Fruit fly (Drosophila melanogaster) whole organism, embryonic: ENCODE data around the gene stg.

Experiments used
- Atf3 ChIP-seq: fragments of 200-800 bp; sonication (Bioruptor generic); optimal IDR thresholded peaks from 3 replicates; lab custom pipeline; 2016; ENCODE audit warnings: missing biosample characterization, missing genetic modification characterization
- Atf6 ChIP-seq: fragments of 200-800 bp; sonication (Bioruptor generic); IDR thresholded peaks from 2 replicates; pipeline ENCODE4 v1.3.6; 2022; ENCODE audit warnings: missing biosample characterization, missing genetic modification characterization
- Blimp-1 ChIP-seq: fragments of 200-800 bp; sonication (Bioruptor generic); optimal IDR thresholded peaks from 3 replicates; lab custom pipeline; 2018; ENCODE audit warnings: missing biosample characterization, missing genetic modification characterization, mild to moderate bottlenecking, moderate library complexity, missing genetic modification reagents
- CG10979 ChIP-seq: fragments of 200-800 bp; sonication (Bioruptor generic); optimal IDR thresholded peaks from 2 replicates; lab custom pipeline; 2018; ENCODE audit warnings: missing biosample characterization, mild to moderate bottlenecking, missing genetic modification characterization, moderate library complexity
- CG11085 ChIP-seq: fragments of 200-800 bp; sonication (Bioruptor generic); IDR thresholded peaks from 2 replicates; pipeline ENCODE4 v1.3.6; 2022; ENCODE audit warnings: missing biosample characterization, missing genetic modification characterization
- CG11504 ChIP-seq: fragments of 200-800 bp; sonication (Bioruptor generic); optimal IDR thresholded peaks from 3 replicates; lab custom pipeline; 2019; ENCODE audit warnings: missing biosample characterization, mild to moderate bottlenecking, missing genetic modification characterization, moderate library complexity
- CG11560 ChIP-seq: fragments of 200-800 bp; sonication (Bioruptor generic); IDR thresholded peaks from 3 replicates; pipeline ENCODE4 v1.3.6; 2022; ENCODE audit warnings: missing biosample characterization, missing genetic modification characterization
- CG11723 ChIP-seq: fragments of 200-800 bp; sonication (Bioruptor generic); optimal IDR thresholded peaks from 2 replicates; lab custom pipeline; 2017; ENCODE audit warnings: missing biosample characterization, mild to moderate bottlenecking, missing genetic modification characterization
- CG13624 ChIP-seq: fragments of 200-800 bp; sonication (Bioruptor generic); optimal IDR thresholded peaks from 2 replicates; lab custom pipeline; 2016; ENCODE audit warnings: missing biosample characterization, missing genetic modification characterization
- CG16813 ChIP-seq: fragments of 200-800 bp; sonication (Bioruptor generic); IDR thresholded peaks from 3 replicates; pipeline ENCODE4 v1.3.6; 2022; ENCODE audit warnings: missing biosample characterization, missing genetic modification characterization; ENCODE audit not compliant: partially characterized antibody
- CG17612 ChIP-seq: fragments of 200-800 bp; sonication (Bioruptor generic); IDR thresholded peaks from 2 replicates; pipeline ENCODE4 v1.3.6; 2022; ENCODE audit warnings: missing biosample characterization, missing genetic modification characterization
- CG2202 ChIP-seq: fragments of 200-800 bp; sonication (Bioruptor generic); optimal IDR thresholded peaks from 2 replicates; lab custom pipeline; 2018; ENCODE audit warnings: missing biosample characterization, mild to moderate bottlenecking, missing genetic modification characterization
- CG30403 ChIP-seq: fragments of 200-800 bp; sonication (Bioruptor generic); optimal IDR thresholded peaks from 3 replicates; lab custom pipeline; 2016; ENCODE audit warnings: missing biosample characterization, missing genetic modification characterization
- CG3065 ChIP-seq: fragments of 200-800 bp; sonication (Bioruptor generic); optimal IDR thresholded peaks from 2 replicates; lab custom pipeline; 2016; ENCODE audit warnings: missing biosample characterization, missing genetic modification characterization
- CG34376 ChIP-seq: fragments of 200-800 bp; sonication (Bioruptor generic); optimal IDR thresholded peaks from 2 replicates; lab custom pipeline; 2018; ENCODE audit warnings: missing biosample characterization, mild to moderate bottlenecking, missing genetic modification characterization
- CG6175 ChIP-seq: fragments of 200-800 bp; sonication (Bioruptor generic); IDR thresholded peaks from 3 replicates; pipeline ENCODE4 v1.3.6; 2022; ENCODE audit warnings: missing biosample characterization, missing genetic modification characterization
- CG6654 ChIP-seq: fragments of 200-800 bp; sonication (Bioruptor generic); optimal IDR thresholded peaks from 2 replicates; lab custom pipeline; 2017; ENCODE audit warnings: missing biosample characterization, mild to moderate bottlenecking, missing genetic modification characterization
- CG7745 ChIP-seq: fragments of 200-800 bp; sonication (Bioruptor generic); optimal IDR thresholded peaks from 2 replicates; lab custom pipeline; 2018; ENCODE audit warnings: missing biosample characterization, mild to moderate bottlenecking, missing genetic modification characterization, moderate library complexity
- CG7963 ChIP-seq: fragments of 200-800 bp; sonication (Bioruptor generic); IDR thresholded peaks from 3 replicates; pipeline ENCODE4 v1.3.6; 2022; ENCODE audit warnings: missing biosample characterization, missing genetic modification characterization; ENCODE audit not compliant: partially characterized antibody
- CG8924 ChIP-seq: fragments of 200-800 bp; optimal IDR thresholded peaks from 3 replicates; lab custom pipeline; 2019; ENCODE audit warnings: missing biosample characterization, mild to moderate bottlenecking, missing genetic modification characterization, moderate library complexity
- CTCF ChIP-seq: fragments of 200-800 bp; sonication (Bioruptor generic); optimal IDR thresholded peaks from 2 replicates; lab custom pipeline; 2017; ENCODE audit warnings: missing biosample characterization, mild to moderate bottlenecking, missing genetic modification characterization, moderate library complexity
- Chrac-16 ChIP-seq: fragments of 200-800 bp; sonication (Bioruptor generic); optimal IDR thresholded peaks from 3 replicates; lab custom pipeline; 2016; ENCODE audit warnings: missing biosample characterization, missing genetic modification characterization
- CkIIα-i1 ChIP-seq: fragments of 200-800 bp; sonication (Bioruptor generic); IDR thresholded peaks from 2 replicates; pipeline ENCODE4 v1.3.6; 2022; ENCODE audit warnings: missing biosample characterization, missing genetic modification characterization
- CoRest ChIP-seq: fragments of 200-800 bp; sonication (Bioruptor generic); optimal IDR thresholded peaks from 3 replicates; lab custom pipeline; 2018; ENCODE audit warnings: missing biosample characterization, mild to moderate bottlenecking, missing genetic modification characterization, moderate library complexity
- Elba2 ChIP-seq: fragments of 200-800 bp; sonication (Bioruptor generic); optimal IDR thresholded peaks from 3 replicates; lab custom pipeline; 2016; ENCODE audit warnings: missing biosample characterization, missing genetic modification characterization
- Fer1 ChIP-seq: fragments of 200-800 bp; sonication (Bioruptor generic); optimal IDR thresholded peaks from 2 replicates; lab custom pipeline; 2017; ENCODE audit warnings: missing biosample characterization, mild to moderate bottlenecking, missing genetic modification characterization
- Fer2 ChIP-seq: fragments of 200-800 bp; sonication (Bioruptor generic); optimal IDR thresholded peaks from 2 replicates; lab custom pipeline; 2018; ENCODE audit warnings: missing biosample characterization, mild to moderate bottlenecking, missing genetic modification characterization, moderate library complexity
- Meics ChIP-seq: fragments of 200-800 bp; sonication (Bioruptor generic); optimal IDR thresholded peaks from 2 replicates; lab custom pipeline; 2017; ENCODE audit warnings: missing biosample characterization, mild to moderate bottlenecking, missing genetic modification characterization
- Myb ChIP-seq: fragments of 200-800 bp; sonication (Bioruptor generic); optimal IDR thresholded peaks from 2 replicates; lab custom pipeline; 2016; ENCODE audit warnings: missing biosample characterization, missing genetic modification characterization
- NfI ChIP-seq: fragments of 200-800 bp; sonication (Bioruptor generic); optimal IDR thresholded peaks from 3 replicates; lab custom pipeline; 2018; ENCODE audit warnings: missing biosample characterization, mild to moderate bottlenecking, missing genetic modification characterization, moderate library complexity
- Ravus ChIP-seq: fragments of 200-800 bp; sonication (Bioruptor generic); IDR thresholded peaks from 2 replicates; pipeline ENCODE4 v1.3.6; 2022; ENCODE audit warnings: missing biosample characterization, missing genetic modification characterization
- Sox102F ChIP-seq: fragments of 200-800 bp; sonication (Bioruptor generic); optimal IDR thresholded peaks from 2 replicates; lab custom pipeline; 2018; ENCODE audit warnings: missing biosample characterization, mild to moderate bottlenecking, missing genetic modification characterization, moderate library complexity
- al ChIP-seq: fragments of 200-800 bp; sonication (Bioruptor generic); IDR thresholded peaks from 2 replicates; pipeline ENCODE4 v1.3.6; 2022; ENCODE audit warnings: missing biosample characterization, missing genetic modification characterization
- cg ChIP-seq: fragments of 200-800 bp; sonication (Bioruptor generic); optimal IDR thresholded peaks from 3 replicates; lab custom pipeline; 2019; ENCODE audit warnings: missing biosample characterization, mild to moderate bottlenecking, missing genetic modification characterization, moderate library complexity
- crc ChIP-seq: fragments of 200-800 bp; sonication (Bioruptor generic); optimal IDR thresholded peaks from 2 replicates; lab custom pipeline; 2016; ENCODE audit warnings: missing biosample characterization, missing genetic modification characterization
- croc ChIP-seq: fragments of 200-800 bp; sonication (Bioruptor generic); conservative IDR thresholded peaks from 3 replicates; pipeline ENCODE4 v1.3.6; 2022; ENCODE audit warnings: missing biosample characterization, missing genetic modification characterization
- crp ChIP-seq, 2 experiments: fragments of 200-800 bp; sonication (Bioruptor generic); optimal IDR thresholded peaks; 2 replicates in 1 of 2; 3 replicates in 1 of 2; lab custom pipeline; 2017; ENCODE audit warnings: missing biosample characterization in 2 of 2, missing genetic modification characterization in 2 of 2, mild to moderate bottlenecking in 1 of 2, moderate library complexity in 1 of 2
- fd3F ChIP-seq: fragments of 200-800 bp; sonication (Bioruptor generic); optimal IDR thresholded peaks from 2 replicates; lab custom pipeline; 2018; ENCODE audit warnings: missing biosample characterization, mild to moderate bottlenecking, missing genetic modification characterization, moderate library complexity
- gt ChIP-seq: fragments of 200-800 bp; sonication (Bioruptor generic); IDR thresholded peaks from 2 replicates; pipeline ENCODE4 v1.3.6; 2022; ENCODE audit warnings: missing biosample characterization, missing genetic modification characterization
- knrl ChIP-seq: fragments of 200-800 bp; sonication (Bioruptor generic); IDR thresholded peaks from 3 replicates; pipeline ENCODE4 v1.3.6; 2022; ENCODE audit warnings: missing biosample characterization, missing genetic modification characterization; ENCODE audit not compliant: partially characterized antibody
- nerfin-1 ChIP-seq: fragments of 200-800 bp; sonication (Bioruptor generic); optimal IDR thresholded peaks from 3 replicates; lab custom pipeline; 2019; ENCODE audit warnings: missing biosample characterization, mild to moderate bottlenecking, missing genetic modification characterization, moderate library complexity
- onecut ChIP-seq: fragments of 200-800 bp; sonication (Bioruptor generic); IDR thresholded peaks from 2 replicates; pipeline ENCODE4 v1.3.6; 2022; ENCODE audit warnings: missing biosample characterization, missing genetic modification characterization
- otp ChIP-seq: fragments of 200-800 bp; sonication (Bioruptor generic); IDR thresholded peaks from 3 replicates; pipeline ENCODE4, ENCODE4 v1.3.6; 2022; ENCODE audit warnings: missing biosample characterization, missing genetic modification characterization
- pb ChIP-seq: fragments of 200-800 bp; sonication (Bioruptor generic); optimal IDR thresholded peaks from 3 replicates; lab custom pipeline; 2016; ENCODE audit warnings: missing biosample characterization, missing genetic modification characterization
- sc ChIP-seq, 3 experiments: fragments of >200 bp in 2 of 3; fragments of 200-800 bp in 1 of 3; sonication (Bioruptor generic) in 1 of 3; optimal IDR thresholded peaks; 2 replicates in 2 of 3; 3 replicates in 1 of 3; lab custom pipeline; 2017; ENCODE audit warnings: mild to moderate bottlenecking in 1 of 3, missing biosample characterization in 1 of 3, missing genetic modification characterization in 1 of 3, missing genetic modification reagents in 1 of 3
- slp2 ChIP-seq: fragments of 200-800 bp; sonication (Bioruptor generic); optimal IDR thresholded peaks from 2 replicates; lab custom pipeline; 2016; ENCODE audit warnings: missing biosample characterization, missing genetic modification characterization
- sug ChIP-seq: fragments of 200-800 bp; optimal IDR thresholded peaks from 2 replicates; lab custom pipeline; 2019; ENCODE audit warnings: missing biosample characterization, mild to moderate bottlenecking, missing genetic modification characterization, moderate library complexity
- tio ChIP-seq: fragments of 200-800 bp; sonication (Bioruptor generic); optimal IDR thresholded peaks from 2 replicates; lab custom pipeline; 2017; ENCODE audit warnings: missing biosample characterization, missing genetic modification characterization, inconsistent platforms
- vvl ChIP-seq: fragments of 200-800 bp; sonication (Bioruptor generic); IDR thresholded peaks from 2 replicates; pipeline ENCODE4 v1.3.6; 2022; ENCODE audit warnings: missing biosample characterization, missing genetic modification characterization

stg gene

DNA sequence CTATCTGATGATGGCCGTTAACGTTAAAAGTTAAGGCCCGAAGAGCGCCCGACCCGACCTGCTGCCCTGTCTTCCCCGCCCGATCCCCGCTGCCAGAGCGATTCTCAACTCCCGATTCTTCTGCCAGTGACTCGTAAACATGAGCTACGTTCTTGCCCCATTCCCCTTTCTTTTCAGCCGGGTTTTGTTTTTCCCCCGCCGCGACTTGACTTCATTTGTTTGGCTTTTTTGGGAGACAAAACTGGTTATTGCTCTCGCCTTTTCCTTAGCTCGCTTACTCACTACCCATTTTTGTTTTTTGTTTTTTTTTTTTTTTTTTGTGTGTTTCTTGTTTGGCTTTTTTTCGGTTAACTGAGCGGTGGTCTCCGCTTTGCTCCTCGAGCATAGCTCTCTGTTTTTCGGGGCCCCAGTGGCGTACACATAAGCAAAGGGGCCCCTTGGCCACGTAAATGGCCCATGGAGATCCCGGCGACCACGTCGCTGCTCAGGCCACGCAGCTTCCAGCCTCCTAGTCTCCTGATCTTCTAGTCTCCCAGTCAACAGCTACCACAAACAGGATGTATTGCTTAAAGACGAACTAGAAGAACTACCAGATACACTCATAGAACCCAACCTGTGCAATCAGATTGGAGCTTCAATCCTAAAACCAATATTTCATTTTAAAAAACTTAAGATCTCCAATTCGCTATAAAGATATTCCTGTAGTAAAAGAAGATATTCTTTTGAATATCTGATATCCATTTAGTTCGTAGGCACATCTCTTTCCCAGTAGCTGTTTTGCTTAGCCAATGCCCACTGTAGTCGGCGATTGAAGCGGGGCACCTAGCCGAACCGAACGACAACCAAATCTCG lies 44.8 kb downstream of the stg start (continued):
- TF ChIP-seq Fer1 (GFP tag; lab: Kevin White, UChicago) (no peak), CG2202 (tag; lab: Kevin White, UChicago) (no peak), crc (no peak), CG11504 (tag; lab: Kevin White, UChicago) (no peak), sug (tag; lab: Kevin White, UChicago) (no peak), Ravus (GFP tag; lab: Robert Waterston, UW) (no peak), Sox102F (GFP tag; lab: Kevin White, UChicago) (no peak), Atf3 (GFP tag; lab: Kevin White, UChicago) (no peak), vvl (GFP tag; lab: Robert Waterston, UW) (no peak), CG17612 (GFP tag; lab: Robert Waterston, UW) (no peak), CG13624 (GFP tag; lab: Kevin White, UChicago) (no peak), CG16813 (GFP tag; lab: Robert Waterston, UW) (no peak), otp (GFP tag; lab: Robert Waterston, UW) (no peak), CG11723 (GFP tag; lab: Kevin White, UChicago) (no peak), pb (GFP tag; lab: Kevin White, UChicago) (no peak), Chrac-16 (peak; percentile 22), gt (no peak), CG10979 (peak; percentile 37), CG8924 (tag; lab: Kevin White, UChicago) (peak; percentile 5), tio (GFP tag; lab: Kevin White, UChicago) (no peak), fd3F (no peak), Elba2 (no peak), CG6654 (GFP tag; lab: Kevin White, UChicago) (no peak), CG11085 (GFP tag; lab: Robert Waterston, UW) (no peak), sc (optimal IDR thresholded peaks at IDR 0.05; lab: Kevin White, UChicago) (no peak), sc (GFP tag; optimal IDR thresholded peaks at IDR 0.05; lab: Kevin White, UChicago) (no peak), CG6175 (peak; percentile 67; the same call in 2 of the 3 replicates), nerfin-1 (tag; lab: Kevin White, UChicago) (no peak), slp2 (GFP tag; lab: Kevin White, UChicago) (no peak), Atf6 (GFP tag; lab: Robert Waterston, UW) (no peak), CTCF (no peak), CkIIα-i1 (no peak), Blimp-1 (GFP tag; lab: Kevin White, UChicago) (no peak), al (GFP tag; lab: Robert Waterston, UW) (no peak), onecut (no peak), CG7963 (GFP tag; lab: Robert Waterston, UW) (no peak), CG11560 (tag; lab: Robert Waterston, UW) (no peak), croc (GFP tag; lab: Robert Waterston, UW) (peak; percentile 38; the same call in 2 of the 3 replicates), NfI (no peak), Meics (GFP tag; lab: Kevin White, UChicago) (no peak), CoRest (tag; lab: Kevin White, UChicago) (peak; percentile 37), crp (GFP tag; optimal IDR thresholded peaks at IDR 0.05; lab: Kevin White, UChicago) (no peak), CG30403 (GFP tag; lab: Kevin White, UChicago) (peak; percentile 9), CG3065 (GFP tag; lab: Kevin White, UChicago) (no peak), knrl (GFP tag; lab: Robert Waterston, UW) (no peak), Myb (GFP tag; lab: Kevin White, UChicago) (no peak), CG7745 (no peak), cg (GFP tag; lab: Kevin White, UChicago) (no peak), CG34376 (GFP tag; lab: Kevin White, UChicago) (no peak), Fer2 (tag; lab: Kevin White, UChicago) (no peak)
